Worm (Caenorhabditis elegans) whole organism, mixed stage, embryonic: ENCODE data around the gene R02D1.2.

Experiments
- M03D4.4 ChIP-seq: sonication (generic microtip); optimal IDR thresholded peaks from 2 replicates; lab custom pipeline; 2017; ENCODE audit warnings: mild to moderate bottlenecking, missing genetic modification characterization, missing compliant biosample characterization
- blmp-1 ChIP-seq: fragments of 150-350 bp; optimal IDR thresholded peaks from 2 replicates; lab custom pipeline; 2014; ENCODE audit warnings: missing biosample characterization, missing genetic modification characterization
- ces-1 ChIP-seq: fragments of 150-350 bp; optimal IDR thresholded peaks from 2 replicates; lab custom pipeline; 2014; ENCODE audit warnings: missing biosample characterization, missing genetic modification reagents, missing genetic modification characterization
- cnd-1 ChIP-seq: fragments of 200-800 bp; sonication (Bioruptor generic); optimal IDR thresholded peaks from 2 replicates; lab custom pipeline; 2018; ENCODE audit warnings: mild to moderate bottlenecking, missing genetic modification characterization, missing compliant biosample characterization
- elt-1 ChIP-seq: sonication (generic microtip); optimal IDR thresholded peaks from 2 replicates; lab custom pipeline; 2017; ENCODE audit warnings: missing genetic modification characterization, mild to moderate bottlenecking, missing compliant biosample characterization, antibody characterized with exemption, moderate library complexity, borderline replicate concordance; ENCODE audit not compliant: insufficient read depth
- lsy-2 ChIP-seq: fragments of 150-350 bp; optimal IDR thresholded peaks from 2 replicates; lab custom pipeline; 2014; ENCODE audit warnings: missing biosample characterization, missing genetic modification characterization
- nhr-12 ChIP-seq: fragments of 150-350 bp; optimal IDR thresholded peaks from 2 replicates; lab custom pipeline; 2014; ENCODE audit warnings: missing biosample characterization, missing genetic modification characterization
- pha-4 ChIP-seq: fragments of 150-350 bp; optimal IDR thresholded peaks from 2 replicates; lab custom pipeline; 2018; ENCODE audit warnings: missing biosample characterization, missing genetic modification reagents, missing genetic modification characterization
- sem-2 ChIP-seq: fragments of 200-800 bp; sonication (Bioruptor generic); optimal IDR thresholded peaks from 2 replicates; lab custom pipeline; 2018; ENCODE audit warnings: mild to moderate bottlenecking, missing genetic modification characterization, missing compliant biosample characterization
- snpc-4 ChIP-seq: fragments of 150-350 bp; optimal IDR thresholded peaks from 2 replicates; lab custom pipeline; 2014; ENCODE audit warnings: missing biosample characterization, missing genetic modification characterization
- unc-39 ChIP-seq: fragments of 150-350 bp; optimal IDR thresholded peaks from 2 replicates; lab custom pipeline; 2014; ENCODE audit warnings: missing biosample characterization, missing genetic modification characterization
- unc-62 ChIP-seq: fragments of 150-350 bp; optimal IDR thresholded peaks from 2 replicates; lab custom pipeline; 2014; ENCODE audit warnings: missing biosample characterization, missing genetic modification reagents, missing genetic modification characterization
- ztf-11 ChIP-seq: fragments of 150-350 bp; optimal IDR thresholded peaks from 2 replicates; lab custom pipeline; 2014; ENCODE audit warnings: missing biosample characterization, missing genetic modification characterization

DNA sequence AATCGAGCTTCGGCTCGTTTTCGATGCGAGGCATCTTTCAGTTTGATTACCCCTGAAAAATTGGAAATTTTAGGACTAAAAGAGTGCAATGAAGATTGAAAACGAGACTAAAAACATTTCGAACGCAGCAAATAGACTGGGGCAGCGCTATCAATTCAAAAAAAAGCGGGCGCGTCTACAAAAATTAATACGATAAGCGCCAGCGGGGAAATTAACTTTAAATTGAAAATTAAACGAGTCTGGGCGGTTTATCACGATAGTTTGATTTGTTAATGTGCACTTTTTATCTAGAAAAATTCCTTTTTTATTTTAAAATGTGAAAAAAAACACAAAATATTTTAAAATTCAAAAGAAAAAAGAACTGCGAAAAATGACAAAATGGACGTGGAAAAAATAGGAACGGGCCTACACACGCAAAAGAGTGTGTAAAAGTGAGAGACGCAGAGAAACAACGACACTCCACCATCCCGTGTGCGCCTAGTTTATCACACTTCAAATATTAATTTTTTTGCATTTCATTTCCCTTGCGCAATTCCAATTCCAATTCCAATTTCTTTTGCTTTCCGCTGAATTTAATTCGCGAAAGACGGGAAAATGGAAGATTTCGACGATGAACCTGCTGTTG is 48.8 kb upstream of the R02D1.2 start, which contains the start of the genes gmpr-1 and fipp-1:
- no peak for TF ChIP-seq ztf-11
- peak; percentile 42 for TF ChIP-seq pha-4 (tag; lab: Kevin White, UChicago)
- no peak for TF ChIP-seq sem-2 (GFP tag; lab: Kevin White, UChicago)
- no peak for TF ChIP-seq snpc-4 (tag; lab: Kevin White, UChicago)
- no peak for TF ChIP-seq unc-39
- no peak for TF ChIP-seq elt-1
- TF ChIP-seq M03D4.4 (tag; lab: Kevin White, UChicago) = no peak
- TF ChIP-seq lsy-2 (tag; lab: Kevin White, UChicago) = peak; percentile 15
- no peak for TF ChIP-seq unc-62 (GFP tag; lab: Kevin White, UChicago)
- no peak for TF ChIP-seq nhr-12
- TF ChIP-seq ces-1 (GFP tag; lab: Kevin White, UChicago) = peak; percentile 46
- TF ChIP-seq cnd-1 (tag; lab: Kevin White, UChicago) = no peak
- TF ChIP-seq blmp-1 = no peak
